Fruit fly (Drosophila melanogaster): ENCODE measurements around the gene heix.

dm6 chr2L:16261576-16262217, 38.0 kb downstream of the heix start, which contains the start of the genes twe and CG4935:
- TF ChIP-seq kay (GFP tag; ENCODE audit: borderline replicate concordance), result no peak
- TF ChIP-seq cnc (optimal IDR thresholded peaks at IDR 0.05), result no peak
- TF ChIP-seq ovo (GFP tag; optimal IDR thresholded peaks at IDR 0.05), result no peak
- no peak for TF ChIP-seq tj (GFP tag; optimal IDR thresholded peaks at IDR 0.05)
- TF ChIP-seq toe (GFP tag; optimal IDR thresholded peaks at IDR 0.05), result no peak
- no peak for TF ChIP-seq CG14711 (tag; optimal IDR thresholded peaks at IDR 0.05)
- TF ChIP-seq CG12768 (GFP tag; optimal IDR thresholded peaks at IDR 0.05), result no peak
- TF ChIP-seq Hr96 (GFP tag; optimal IDR thresholded peaks at IDR 0.05), result no peak
- peak; percentile 32 for TF ChIP-seq bab1 (GFP tag; optimal IDR thresholded peaks at IDR 0.05)
- no peak for TF ChIP-seq CG33017 (tag; optimal IDR thresholded peaks at IDR 0.05)
- TF ChIP-seq Crg-1 (GFP tag; optimal IDR thresholded peaks at IDR 0.05), result no peak
- no peak for TF ChIP-seq cic (GFP tag; optimal IDR thresholded peaks at IDR 0.05)
- TF ChIP-seq Clk (GFP tag; optimal IDR thresholded peaks at IDR 0.05), result no peak
- no peak for TF ChIP-seq CG1620 (GFP tag; optimal IDR thresholded peaks at IDR 0.05)
